Worm (Caenorhabditis elegans) whole organism, young adult: Measurements from ENCODE around the gene dhs-20.

Experiments used
- B0261.1 ChIP-seq: sonication (generic microtip); optimal IDR thresholded peaks from 2 replicates; lab custom pipeline; 2016; ENCODE audit warnings: mild to moderate bottlenecking, missing genetic modification characterization, moderate library complexity, missing compliant biosample characterization
- C17E4.6 ChIP-seq: fragments of 200-800 bp; sonication (Bioruptor generic); IDR thresholded peaks from 2 replicates; pipeline ENCODE4 v1.3.6; 2022; ENCODE audit warnings: missing genetic modification reagents, missing genetic modification characterization, missing compliant biosample characterization
- F23B12.7 ChIP-seq: sonication (generic microtip); optimal IDR thresholded peaks from 2 replicates; lab custom pipeline; 2017; ENCODE audit warnings: missing genetic modification characterization, mild to moderate bottlenecking, missing compliant biosample characterization, antibody characterized with exemption, moderate library complexity; ENCODE audit not compliant: insufficient read depth
- F33H1.4 ChIP-seq: fragments of 200-800 bp; sonication (Bioruptor generic); IDR thresholded peaks from 2 replicates; pipeline ENCODE4 v1.3.6; 2022; ENCODE audit warnings: missing genetic modification reagents, missing genetic modification characterization, missing compliant biosample characterization
- F37B4.10 ChIP-seq: fragments of 200-800 bp; sonication (Bioruptor generic); IDR thresholded peaks from 2 replicates; pipeline ENCODE4 v1.3.6; 2022; ENCODE audit warnings: missing genetic modification characterization, missing compliant biosample characterization
- F49E8.2 ChIP-seq: sonication (generic microtip); optimal IDR thresholded peaks from 3 replicates; lab custom pipeline; 2017; ENCODE audit warnings: missing genetic modification characterization, mild to moderate bottlenecking, missing compliant biosample characterization, antibody characterized with exemption, moderate library complexity; ENCODE audit not compliant: insufficient read depth
- F57C9.4 ChIP-seq: sonication (generic microtip); optimal IDR thresholded peaks from 2 replicates; lab custom pipeline; 2017; ENCODE audit warnings: mild to moderate bottlenecking, missing genetic modification characterization, missing compliant biosample characterization
- Y53G8AR.9 ChIP-seq: fragments of 200-800 bp; sonication (Bioruptor generic); conservative IDR thresholded peaks from 2 replicates; pipeline ENCODE4 v1.3.6; 2022; ENCODE audit warnings: missing genetic modification reagents, missing genetic modification characterization, missing compliant biosample characterization
- atf-7 ChIP-seq: sonication (generic microtip); optimal IDR thresholded peaks from 2 replicates; lab custom pipeline; 2017; ENCODE audit warnings: mild to moderate bottlenecking, missing genetic modification characterization, missing compliant biosample characterization
- athp-1 ChIP-seq: sonication (generic microtip); optimal IDR thresholded peaks from 2 replicates; lab custom pipeline; 2017; ENCODE audit warnings: mild to moderate bottlenecking, missing genetic modification characterization, missing compliant biosample characterization
- attf-5 ChIP-seq: fragments of 200-800 bp; sonication (Bioruptor generic); optimal IDR thresholded peaks from 2 replicates; lab custom pipeline; 2018; ENCODE audit warnings: mild to moderate bottlenecking, missing genetic modification characterization, missing compliant biosample characterization
- attf-6 ChIP-seq: fragments of 200-800 bp; sonication (Bioruptor generic); IDR thresholded peaks from 2 replicates; pipeline ENCODE4 v1.3.6; 2022; ENCODE audit warnings: missing genetic modification reagents, missing genetic modification characterization, missing compliant biosample characterization
- ccch-3 ChIP-seq: fragments of 200-800 bp; sonication (Bioruptor generic); optimal IDR thresholded peaks from 2 replicates; lab custom pipeline; 2018; ENCODE audit warnings: mild to moderate bottlenecking, missing genetic modification characterization, missing compliant biosample characterization
- ceh-27 ChIP-seq: fragments of 200-800 bp; sonication (Bioruptor generic); optimal IDR thresholded peaks from 2 replicates; lab custom pipeline; 2018; ENCODE audit warnings: mild to moderate bottlenecking, missing genetic modification characterization, moderate library complexity, missing compliant biosample characterization
- ceh-58 ChIP-seq: fragments of 200-800 bp; sonication (Bioruptor generic); IDR thresholded peaks from 2 replicates; pipeline ENCODE4 v1.3.6; 2022; ENCODE audit warnings: missing genetic modification characterization, missing compliant biosample characterization
- ceh-79 ChIP-seq: sonication (generic microtip); optimal IDR thresholded peaks from 2 replicates; lab custom pipeline; 2017; ENCODE audit warnings: mild to moderate bottlenecking, missing genetic modification characterization, missing compliant biosample characterization
- egrh-3 ChIP-seq: fragments of 200-800 bp; sonication (Bioruptor generic); IDR thresholded peaks from 2 replicates; pipeline ENCODE4 v1.3.6; 2022; ENCODE audit warnings: missing genetic modification reagents, missing genetic modification characterization, missing compliant biosample characterization
- hlh-12 ChIP-seq: sonication (generic microtip); optimal IDR thresholded peaks from 2 replicates; lab custom pipeline; 2016; ENCODE audit warnings: missing genetic modification characterization, missing compliant biosample characterization
- hmg-1.2 ChIP-seq: fragments of 200-800 bp; sonication (Bioruptor generic); IDR thresholded peaks from 2 replicates; pipeline ENCODE4 v1.3.6; 2022; ENCODE audit warnings: missing genetic modification reagents, missing genetic modification characterization, missing compliant biosample characterization
- hsf-1 ChIP-seq: fragments of 200-800 bp; sonication (Bioruptor generic); IDR thresholded peaks from 2 replicates; pipeline ENCODE4 v1.3.6; 2022; ENCODE audit warnings: missing genetic modification reagents, missing genetic modification characterization, missing compliant biosample characterization
- let-526 ChIP-seq: fragments of 200-800 bp; sonication (Bioruptor generic); IDR thresholded peaks from 2 replicates; pipeline ENCODE4 v1.3.6; 2022; ENCODE audit warnings: missing genetic modification reagents, missing genetic modification characterization, missing compliant biosample characterization
- lin-35 ChIP-seq, 3 experiments: fragments of 150-350 bp in 2 of 3; sonication (generic microtip) in 1 of 3; optimal IDR thresholded peaks; 2 replicates each; lab custom pipeline; 2014 to 2018; ENCODE audit warnings: missing biosample characterization in 3 of 3, missing genetic modification characterization in 3 of 3, missing genetic modification reagents in 3 of 3
- lin-40 ChIP-seq: sonication (generic microtip); optimal IDR thresholded peaks from 2 replicates; lab custom pipeline; 2016; ENCODE audit warnings: missing genetic modification characterization, mild to moderate bottlenecking, missing compliant biosample characterization, missing genotype, missing genetic modification reagents
- lin-54 ChIP-seq: fragments of 200-800 bp; sonication (Bioruptor generic); optimal IDR thresholded peaks from 2 replicates; lab custom pipeline; 2018; ENCODE audit warnings: mild to moderate bottlenecking, missing genetic modification characterization, missing compliant biosample characterization
- lir-1 ChIP-seq: fragments of 200-800 bp; sonication (Bioruptor generic); conservative IDR thresholded peaks from 2 replicates; pipeline ENCODE4 v1.3.6; 2022; ENCODE audit warnings: missing genetic modification reagents, missing genetic modification characterization, missing compliant biosample characterization
- lsy-27 ChIP-seq: sonication (generic microtip); optimal IDR thresholded peaks from 2 replicates; lab custom pipeline; 2017; ENCODE audit warnings: missing genetic modification characterization, mild to moderate bottlenecking, missing compliant biosample characterization, antibody characterized with exemption, missing genotype, borderline replicate concordance; ENCODE audit not compliant: insufficient read depth
- madf-10 ChIP-seq: sonication (generic microtip); optimal IDR thresholded peaks from 2 replicates; lab custom pipeline; 2016; ENCODE audit warnings: mild to moderate bottlenecking, missing genetic modification characterization, missing compliant biosample characterization
- madf-3 ChIP-seq: fragments of 200-800 bp; sonication (Bioruptor generic); IDR thresholded peaks from 2 replicates; pipeline ENCODE4 v1.3.6; 2022; ENCODE audit warnings: missing genetic modification reagents, missing genetic modification characterization, missing compliant biosample characterization
- madf-8 ChIP-seq: fragments of 200-800 bp; sonication (Bioruptor generic); conservative IDR thresholded peaks from 2 replicates; pipeline ENCODE4 v1.3.6; 2022; ENCODE audit warnings: missing genetic modification reagents, missing genetic modification characterization, missing compliant biosample characterization
- mxl-1 ChIP-seq: sonication (generic microtip); optimal IDR thresholded peaks from 2 replicates; lab custom pipeline; 2016; ENCODE audit warnings: missing genetic modification characterization, missing compliant biosample characterization
- nhr-27 ChIP-seq: fragments of 200-800 bp; sonication (Bioruptor generic); optimal IDR thresholded peaks from 2 replicates; lab custom pipeline; 2018; ENCODE audit warnings: mild to moderate bottlenecking, missing genetic modification characterization, moderate library complexity, missing compliant biosample characterization
- pbrm-1 ChIP-seq: fragments of 200-800 bp; sonication (Bioruptor generic); IDR thresholded peaks from 2 replicates; pipeline ENCODE4 v1.3.6; 2022; ENCODE audit warnings: missing genetic modification reagents, missing genetic modification characterization, missing compliant biosample characterization
- rcor-1 ChIP-seq: fragments of 200-800 bp; sonication (Bioruptor generic); IDR thresholded peaks from 2 replicates; pipeline ENCODE4 v1.3.6; 2022; ENCODE audit warnings: missing genetic modification reagents, missing genetic modification characterization, missing compliant biosample characterization
- sea-2 ChIP-seq: fragments of 200-800 bp; sonication (Bioruptor generic); IDR thresholded peaks from 2 replicates; pipeline ENCODE4 v1.3.6; 2022; ENCODE audit warnings: missing genetic modification characterization, missing compliant biosample characterization
- snpc-1.1 ChIP-seq: sonication (generic microtip); optimal IDR thresholded peaks from 2 replicates; lab custom pipeline; 2017; ENCODE audit warnings: missing genetic modification characterization, mild to moderate bottlenecking, missing compliant biosample characterization, antibody characterized with exemption, moderate library complexity, missing genotype, missing genetic modification reagents; ENCODE audit not compliant: insufficient read depth
- tlf-1 ChIP-seq: fragments of 200-800 bp; sonication (Bioruptor generic); optimal IDR thresholded peaks from 2 replicates; lab custom pipeline; 2018; ENCODE audit warnings: mild to moderate bottlenecking, missing genetic modification characterization, missing compliant biosample characterization
- unc-62 ChIP-seq: fragments of 150-350 bp; optimal IDR thresholded peaks from 2 replicates; lab custom pipeline; 2014; ENCODE audit warnings: missing biosample characterization, missing genetic modification reagents, missing genetic modification characterization
- zfh-2 ChIP-seq: fragments of 200-800 bp; sonication (Bioruptor generic); conservative IDR thresholded peaks from 2 replicates; pipeline ENCODE4 v1.3.6; 2022; ENCODE audit warnings: missing genetic modification reagents, missing genetic modification characterization, missing compliant biosample characterization
- zim-3 ChIP-seq: sonication (generic microtip); optimal IDR thresholded peaks from 2 replicates; lab custom pipeline; 2017; ENCODE audit warnings: mild to moderate bottlenecking, missing genetic modification characterization, moderate library complexity, missing compliant biosample characterization
- ztf-18 ChIP-seq: sonication (generic microtip); optimal IDR thresholded peaks from 2 replicates; lab custom pipeline; 2016; ENCODE audit warnings: missing genotype, mild to moderate bottlenecking, missing genetic modification characterization, missing compliant biosample characterization
- ztf-25 ChIP-seq: fragments of 200-800 bp; sonication (Bioruptor generic); IDR thresholded peaks from 2 replicates; pipeline ENCODE4 v1.3.6; 2022; ENCODE audit warnings: missing genetic modification reagents, missing genetic modification characterization, missing compliant biosample characterization
- ztf-3 ChIP-seq: fragments of 200-800 bp; sonication (Bioruptor generic); optimal IDR thresholded peaks from 2 replicates; lab custom pipeline; 2018; ENCODE audit warnings: mild to moderate bottlenecking, missing genetic modification characterization, missing compliant biosample characterization

The dhs-20 gene

DNA sequence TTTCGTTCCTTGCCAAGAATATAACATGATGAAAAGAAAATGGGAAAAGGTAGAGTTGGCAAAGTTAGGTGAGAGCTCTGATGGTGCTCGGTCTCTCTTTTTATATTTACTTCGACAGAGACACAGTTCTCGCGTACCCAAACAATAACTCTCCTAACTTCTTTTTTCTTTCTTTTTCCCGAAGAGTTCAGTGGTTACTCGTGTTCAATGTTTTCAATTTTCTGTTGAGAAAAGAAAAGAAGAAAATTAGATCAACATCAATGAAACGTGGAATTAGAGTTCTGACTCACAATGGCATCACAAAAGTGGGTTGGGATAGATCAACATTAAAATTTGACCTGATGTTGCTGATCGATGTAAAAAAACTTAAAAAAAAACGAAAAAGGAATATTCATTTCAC, 2.1 kb upstream of the dhs-20 start, which contains the start of gene idpp-16:
Gene idpp-16, minus strand, starts transcription at position 101 of the 400 bp plus-strand sequence.
- TF ChIP-seq F57C9.4 (tag; lab: Kevin White, UChicago) = no peak
- TF ChIP-seq hmg-1.2 = no peak
- no peak for TF ChIP-seq lir-1 (GFP tag; lab: Robert Waterston, UW)
- no peak for TF ChIP-seq F23B12.7 (tag; lab: Kevin White, UChicago)
- no peak for TF ChIP-seq attf-6
- TF ChIP-seq F49E8.2 = no peak
- TF ChIP-seq madf-8 (GFP tag; lab: Robert Waterston, UW) = no peak
- no peak for TF ChIP-seq snpc-1.1 (tag; lab: Kevin White, UChicago)
- TF ChIP-seq egrh-3 = no peak
- no peak for TF ChIP-seq hlh-12 (tag; lab: Kevin White, UChicago)

DNA sequence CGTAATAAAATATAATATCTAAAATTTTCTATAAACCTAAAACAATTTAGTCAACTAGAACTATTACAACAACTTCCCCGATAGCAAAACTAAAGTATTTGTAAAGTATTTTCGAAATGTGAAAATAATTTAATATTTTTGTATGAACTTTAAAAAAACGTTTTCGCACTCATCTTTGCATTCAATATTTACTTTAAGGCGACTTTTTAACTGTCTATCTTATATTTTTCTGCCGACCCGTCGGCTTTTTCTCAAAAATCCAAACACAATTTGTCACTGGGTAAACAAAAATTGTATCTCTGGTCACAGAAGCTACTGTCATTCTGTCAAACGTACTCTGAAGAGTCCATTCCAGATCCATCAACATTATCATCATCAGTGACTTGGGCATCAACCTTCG, 864 bp upstream of the dhs-20 start:
- TF ChIP-seq lin-54 (GFP tag; lab: Kevin White, UChicago) (no peak), ceh-58 (GFP tag; lab: Robert Waterston, UW) (no peak), rcor-1 (GFP tag; lab: Robert Waterston, UW) (no peak), tlf-1 (no peak), pbrm-1 (GFP tag; lab: Robert Waterston, UW) (no peak), F33H1.4 (GFP tag; lab: Robert Waterston, UW) (no peak), lin-40 (tag; lab: Kevin White, UChicago) (no peak), ztf-3 (GFP tag; lab: Kevin White, UChicago) (no peak), mxl-1 (tag; lab: Kevin White, UChicago) (no peak), zim-3 (tag; lab: Kevin White, UChicago) (no peak), hsf-1 (GFP tag; lab: Robert Waterston, UW) (no peak), nhr-27 (tag; lab: Kevin White, UChicago) (no peak), F37B4.10 (GFP tag; lab: Robert Waterston, UW) (no peak), athp-1 (tag; lab: Kevin White, UChicago) (no peak)

DNA sequence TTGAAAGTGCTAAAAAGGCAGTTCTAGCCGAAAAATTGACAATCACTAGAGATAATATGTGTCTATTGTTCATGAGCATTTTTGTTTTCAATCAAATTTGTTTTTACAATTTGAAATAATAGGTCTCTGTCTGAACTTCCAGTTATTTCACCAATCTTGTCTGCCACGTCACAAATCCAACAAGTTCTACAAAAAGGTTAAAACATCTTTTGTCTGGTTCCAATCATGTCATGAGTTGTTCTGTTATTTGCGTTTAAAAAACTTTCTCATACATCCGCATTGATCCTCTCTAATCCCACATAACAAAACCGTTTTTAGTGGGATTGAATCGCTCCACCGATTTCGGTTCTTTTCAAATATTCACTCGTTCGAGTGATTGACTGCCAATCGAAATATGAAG, 3.6 kb downstream of the dhs-20 start, which contains the start of gene F35B12.9:
Gene F35B12.9, plus strand, starts transcription at position 372 of the 400 bp plus-strand sequence.
- TF ChIP-seq ztf-25 (GFP tag; lab: Robert Waterston, UW) = no peak
- TF ChIP-seq ztf-18 (tag; lab: Kevin White, UChicago) = no peak
- TF ChIP-seq ztf-3 (GFP tag; lab: Kevin White, UChicago) = no peak
- no peak for TF ChIP-seq hsf-1 (GFP tag; lab: Robert Waterston, UW)

DNA sequence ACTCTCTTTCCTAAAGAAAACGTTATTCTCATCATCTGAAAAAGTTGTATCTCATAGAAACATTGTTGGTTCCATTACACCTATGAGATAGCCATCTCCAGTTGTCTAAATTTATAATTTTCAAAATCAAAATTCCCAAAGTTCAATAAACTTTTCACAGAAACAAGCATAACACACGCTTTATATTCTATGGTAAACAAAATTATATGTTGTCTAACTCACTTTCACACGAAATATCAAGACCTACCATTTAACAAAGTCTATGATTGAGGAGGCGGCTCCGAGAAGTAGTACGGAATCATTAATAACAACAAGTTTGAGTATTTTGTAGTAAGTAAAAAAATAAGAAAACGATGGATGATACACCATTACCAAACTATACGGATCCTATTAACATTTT, 5.6 kb downstream of the dhs-20 start, which contains the start of gene srx-84:
Gene srx-84, plus strand, starts transcription at position 301 of the 400 bp plus-strand sequence.
- TF ChIP-seq ztf-25 (GFP tag; lab: Robert Waterston, UW) (no peak), attf-5 (GFP tag; lab: Kevin White, UChicago) (no peak), F37B4.10 (GFP tag; lab: Robert Waterston, UW) (no peak), lin-35 (GFP tag; optimal IDR thresholded peaks at IDR 0.05; lab: Kevin White, UChicago) (no peak), madf-8 (GFP tag; lab: Robert Waterston, UW) (no peak), Y53G8AR.9 (GFP tag; lab: Robert Waterston, UW) (no peak)

DNA sequence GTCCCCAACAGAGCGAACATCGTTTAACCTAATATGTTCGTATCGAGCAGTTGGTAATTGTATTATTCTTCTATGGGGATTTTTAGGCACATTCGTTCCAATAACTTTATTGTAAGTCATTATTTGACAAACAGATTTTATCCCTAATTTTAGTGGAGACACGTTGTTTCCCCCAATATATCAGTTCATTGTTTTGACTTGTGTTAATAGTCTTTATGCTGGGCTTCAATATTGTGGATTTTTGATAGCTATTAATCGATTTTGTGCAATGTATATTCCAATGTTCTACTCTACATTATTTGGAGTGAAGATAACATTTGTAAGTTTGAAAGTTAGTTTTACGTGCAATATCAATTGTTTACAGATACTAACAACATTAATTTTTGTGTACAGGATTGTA, 10.5 kb downstream of the dhs-20 start:
- no peak for TF ChIP-seq C17E4.6 (GFP tag; lab: Robert Waterston, UW)
- no peak for TF ChIP-seq ceh-79
- no peak for TF ChIP-seq lin-40 (tag; lab: Kevin White, UChicago)
- TF ChIP-seq attf-5 (GFP tag; lab: Kevin White, UChicago) = no peak
- no peak for TF ChIP-seq lsy-27 (tag; lab: Kevin White, UChicago)
- TF ChIP-seq madf-3 (GFP tag; lab: Robert Waterston, UW) = no peak
- TF ChIP-seq let-526 (GFP tag; lab: Robert Waterston, UW) = no peak
- no peak for TF ChIP-seq ccch-3 (GFP tag; lab: Kevin White, UChicago)
- no peak for TF ChIP-seq zfh-2 (GFP tag; lab: Robert Waterston, UW)
- no peak for TF ChIP-seq ceh-27 (GFP tag; lab: Kevin White, UChicago)
- TF ChIP-seq sea-2 = no peak
- TF ChIP-seq unc-62 (GFP tag; lab: Kevin White, UChicago) = no peak
- TF ChIP-seq B0261.1 = no peak
- no peak for TF ChIP-seq madf-10 (tag; lab: Kevin White, UChicago)
- no peak for TF ChIP-seq atf-7
